Fruit fly (Drosophila melanogaster) whole organism, wandering third instar larva: ENCODE results near the gene hay.
A peak's percentile ranks its signal among the peaks of the same experiment; 100 is the strongest.

Experiments
- CG32264 ChIP-seq: fragments of 200-800 bp; sonication (Bioruptor generic); optimal IDR thresholded peaks from 2 replicates; lab custom pipeline; 2016; ENCODE audit warnings: missing biosample characterization, missing genetic modification characterization
- CG9705 ChIP-seq: fragments of 200-800 bp; sonication (Bioruptor generic); optimal IDR thresholded peaks from 2 replicates; lab custom pipeline; 2018; ENCODE audit warnings: missing biosample characterization, mild to moderate bottlenecking, missing genetic modification characterization
- CrebA ChIP-seq: fragments of 200-800 bp; sonication (Bioruptor generic); optimal IDR thresholded peaks from 2 replicates; lab custom pipeline; 2016; ENCODE audit warnings: missing biosample characterization, mild to moderate bottlenecking, missing genetic modification characterization, borderline replicate concordance
- Dfd ChIP-seq: fragments of >200 bp; optimal IDR thresholded peaks from 2 replicates; lab custom pipeline; 2017; ENCODE audit warnings: missing biosample characterization, missing genetic modification characterization
- Dif ChIP-seq: fragments of 200-275, 200-300 bp; sonication (Bioruptor generic); optimal IDR thresholded peaks from 2 replicates; lab custom pipeline; 2018; ENCODE audit warnings: missing biosample characterization, missing genetic modification characterization; ENCODE audit not compliant: partially characterized antibody
- GATAd ChIP-seq: sonication (Bioruptor generic); optimal IDR thresholded peaks from 2 replicates; lab custom pipeline; 2016; ENCODE audit warnings: missing biosample characterization, missing genetic modification characterization
- HLH106 ChIP-seq: fragments of 200-800 bp; optimal IDR thresholded peaks from 3 replicates; lab custom pipeline; 2019; ENCODE audit warnings: missing biosample characterization, mild to moderate bottlenecking, missing genetic modification characterization, moderate library complexity
- Hnf4 ChIP-seq: fragments of 200-800 bp; sonication (Bioruptor generic); optimal IDR thresholded peaks from 2 replicates; lab custom pipeline; 2016; ENCODE audit warnings: missing biosample characterization, mild to moderate bottlenecking, missing genetic modification characterization
- Hr78 ChIP-seq: fragments of >200 bp; optimal IDR thresholded peaks from 2 replicates; lab custom pipeline; 2017; ENCODE audit warnings: missing biosample characterization, missing genetic modification characterization
- Hr83 ChIP-seq: fragments of 200-300 bp; sonication (Bioruptor generic); optimal IDR thresholded peaks from 2 replicates; lab custom pipeline; 2016; ENCODE audit warnings: missing biosample characterization, mild to moderate bottlenecking, missing genetic modification characterization, moderate library complexity; ENCODE audit not compliant: poor library complexity, severe bottlenecking
- Jra ChIP-seq: sonication (Bioruptor generic); optimal IDR thresholded peaks from 2 replicates; lab custom pipeline; 2016; ENCODE audit warnings: missing biosample characterization, missing genetic modification characterization
- Mio ChIP-seq: sonication (Bioruptor generic); optimal IDR thresholded peaks from 2 replicates; lab custom pipeline; 2016; ENCODE audit warnings: missing biosample characterization, missing genetic modification characterization
- Myc ChIP-seq: fragments of >200 bp; optimal IDR thresholded peaks from 2 replicates; lab custom pipeline; 2017
- OdsH ChIP-seq: fragments of 200-800 bp; sonication (Bioruptor generic); optimal IDR thresholded peaks from 2 replicates; lab custom pipeline; 2016; ENCODE audit warnings: missing biosample characterization, mild to moderate bottlenecking, missing genetic modification characterization
- Rel ChIP-seq, 2 experiments: fragments of 200-800 bp; sonication (Bioruptor generic) in 1 of 2; optimal IDR thresholded peaks; 2 replicates in 1 of 2; 3 replicates in 1 of 2; lab custom pipeline; 2016 to 2019; ENCODE audit warnings: mild to moderate bottlenecking in 2 of 2, missing biosample characterization in 2 of 2, missing genetic modification characterization in 2 of 2, moderate library complexity in 1 of 2
- Sp1 ChIP-seq: fragments of 200-800 bp; sonication (Bioruptor generic); optimal IDR thresholded peaks from 3 replicates; lab custom pipeline; 2019; ENCODE audit warnings: missing biosample characterization, mild to moderate bottlenecking, missing genetic modification characterization, moderate library complexity
- Vsx2 ChIP-seq: fragments of 200-300, 225-300 bp; sonication (Bioruptor generic); optimal IDR thresholded peaks from 2 replicates; lab custom pipeline; 2018; ENCODE audit warnings: missing biosample characterization, missing genetic modification characterization; ENCODE audit not compliant: partially characterized antibody
- br ChIP-seq: fragments of 200-800 bp; sonication (Bioruptor generic); optimal IDR thresholded peaks from 2 replicates; lab custom pipeline; 2016; ENCODE audit warnings: missing biosample characterization, missing genetic modification characterization
- brk ChIP-seq: fragments of 200-800 bp; sonication (Bioruptor generic); optimal IDR thresholded peaks from 2 replicates; lab custom pipeline; 2016; ENCODE audit warnings: missing biosample characterization, mild to moderate bottlenecking, missing genetic modification characterization
- dl ChIP-seq, 2 experiments: fragments of 175-275, 200-275 bp in 1 of 2; fragments of 200-275 bp in 1 of 2; sonication (Bioruptor generic); optimal IDR thresholded peaks; lab custom pipeline; 2018; ENCODE audit warnings: mild to moderate bottlenecking in 2 of 2, missing biosample characterization in 2 of 2, missing genetic modification characterization in 2 of 2, moderate library complexity in 2 of 2; ENCODE audit not compliant: partially characterized antibody in 2 of 2, insufficient read depth in 1 of 2
- dsf ChIP-seq: sonication (Bioruptor generic); optimal IDR thresholded peaks from 2 replicates; lab custom pipeline; 2016; ENCODE audit warnings: missing biosample characterization, missing genetic modification characterization, borderline replicate concordance
- ey ChIP-seq: fragments of 200-800 bp; sonication (Bioruptor generic); optimal IDR thresholded peaks from 2 replicates; lab custom pipeline; 2016; ENCODE audit warnings: missing biosample characterization, missing genetic modification characterization
- foxo ChIP-seq, 2 experiments: fragments of 200-800 bp; sonication (Bioruptor generic); optimal IDR thresholded peaks; 2 replicates in 1 of 2; 3 replicates in 1 of 2; lab custom pipeline; 2016 to 2017; ENCODE audit warnings: missing biosample characterization in 2 of 2, missing genetic modification characterization in 2 of 2
- h ChIP-seq: fragments of 200-800 bp; sonication (Bioruptor generic); optimal IDR thresholded peaks from 3 replicates; lab custom pipeline; 2016; ENCODE audit warnings: missing biosample characterization, mild to moderate bottlenecking, missing genetic modification characterization
- jim ChIP-seq: fragments of 175-275, 200-325 bp; sonication (Bioruptor generic); optimal IDR thresholded peaks from 2 replicates; lab custom pipeline; 2016; ENCODE audit warnings: missing biosample characterization, mild to moderate bottlenecking, missing genetic modification characterization
- lola ChIP-seq: fragments of >200 bp; optimal IDR thresholded peaks from 2 replicates; lab custom pipeline; 2017; ENCODE audit warnings: missing biosample characterization, missing genetic modification characterization
- pan ChIP-seq: fragments of >200 bp; optimal IDR thresholded peaks from 2 replicates; lab custom pipeline; 2017
- psq ChIP-seq: fragments of 200-800 bp; sonication (Bioruptor generic); optimal IDR thresholded peaks from 3 replicates; lab custom pipeline; 2017; ENCODE audit warnings: missing biosample characterization, mild to moderate bottlenecking, missing genetic modification characterization, moderate library complexity
- rgr ChIP-seq: fragments of 200-800 bp; sonication (Bioruptor generic); optimal IDR thresholded peaks from 3 replicates; lab custom pipeline; 2016; ENCODE audit warnings: missing biosample characterization, mild to moderate bottlenecking, missing genetic modification characterization
- sage ChIP-seq: fragments of 200-800 bp; sonication (Bioruptor generic); optimal IDR thresholded peaks from 2 replicates; lab custom pipeline; 2016; ENCODE audit warnings: missing biosample characterization, mild to moderate bottlenecking, missing genetic modification characterization
- sv ChIP-seq: fragments of 200-800 bp; sonication (Bioruptor generic); optimal IDR thresholded peaks from 3 replicates; lab custom pipeline; 2016; ENCODE audit warnings: missing biosample characterization, missing genetic modification characterization
- tai ChIP-seq: sonication (Bioruptor generic); optimal IDR thresholded peaks from 2 replicates; lab custom pipeline; 2016; ENCODE audit warnings: missing biosample characterization, missing genetic modification characterization
- woc ChIP-seq: sonication (Bioruptor generic); optimal IDR thresholded peaks from 2 replicates; lab custom pipeline; 2016; ENCODE audit warnings: missing biosample characterization, mild to moderate bottlenecking, missing genetic modification characterization

The hay gene

DNA sequence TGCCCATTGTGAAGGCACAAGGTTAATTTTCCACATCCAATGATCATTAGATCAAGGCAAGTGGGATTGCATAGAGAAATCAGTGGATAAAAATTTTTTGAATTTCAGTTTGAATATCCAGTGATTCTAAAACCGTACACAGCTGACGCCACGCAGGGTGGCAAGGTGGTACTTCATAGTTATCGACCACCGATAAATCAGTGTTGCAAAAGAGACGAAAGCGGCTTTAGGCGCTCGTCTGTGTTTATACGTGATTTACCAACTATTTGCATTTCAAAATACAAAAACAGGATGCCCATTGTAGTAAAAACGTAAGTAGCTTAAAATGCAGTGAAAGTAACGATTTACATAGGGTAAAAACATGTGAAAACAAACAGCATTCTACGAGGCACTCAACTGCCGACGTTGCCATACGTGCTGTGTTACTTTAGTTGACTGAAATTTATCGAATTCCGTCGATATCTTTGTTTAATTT lies at the start of gene hay, which contains the start of the genes CG42535 and CG34001:
Gene hay, plus strand, starts transcription at position 195 of the 475 bp plus-strand sequence.
Gene CG42535, minus strand, starts transcription at position 51 of the 475 bp plus-strand sequence.
Gene CG34001, plus strand, starts transcription at position 195 of the 475 bp plus-strand sequence.
- TF ChIP-seq ey (no peak), br (no peak), pan (lab: Kevin White, UChicago) (no peak), Myc (lab: Kevin White, UChicago) (peak; percentile 62), Mio (no peak), sv (GFP tag; lab: Kevin White, UChicago) (no peak), foxo (GFP tag; optimal IDR thresholded peaks at IDR 0.05; lab: Kevin White, UChicago) (peak in 1 of 2 experiments; percentile 5), CrebA (GFP tag; lab: Kevin White, UChicago) (no peak), h (no peak), CG32264 (GFP tag; lab: Kevin White, UChicago) (no peak), Dif (no peak), Hnf4 (GFP tag; lab: Kevin White, UChicago) (no peak), HLH106 (tag; lab: Kevin White, UChicago) (no peak), Sp1 (GFP tag; lab: Kevin White, UChicago) (no peak), jim (GFP tag; lab: Kevin White, UChicago) (no peak), Hr78 (no peak)

DNA sequence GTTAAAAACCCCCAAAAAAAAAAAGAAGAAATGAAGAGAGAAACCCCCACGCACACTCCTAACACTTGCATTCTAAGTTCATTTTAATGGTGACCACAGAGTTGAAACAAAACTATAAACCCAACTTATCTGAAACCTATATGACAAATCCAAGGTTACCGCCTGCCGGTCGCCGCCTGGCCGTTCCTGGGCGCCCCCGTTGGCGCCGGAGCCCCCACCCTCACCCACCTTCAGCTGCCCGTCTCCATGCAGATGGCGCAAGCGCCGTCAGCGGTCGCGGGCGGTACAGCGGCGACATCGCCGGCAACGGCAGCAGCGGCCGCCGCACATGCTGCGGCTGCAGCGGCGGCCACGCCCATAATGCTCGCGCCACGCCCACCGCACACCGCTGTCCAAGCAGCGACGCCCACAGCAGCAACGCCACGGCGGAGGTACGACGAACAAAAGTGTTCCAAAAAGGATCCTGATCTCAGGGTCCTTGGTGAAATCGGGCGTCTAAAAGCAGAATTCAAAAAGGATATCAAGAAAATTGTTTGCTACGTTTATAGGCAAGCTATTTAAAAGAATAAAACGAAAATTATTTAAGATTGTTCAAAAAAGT lies 49.1 kb upstream of the hay start:
- TF ChIP-seq sage (GFP tag; lab: Kevin White, UChicago) (no peak), h (no peak), lola (GFP tag; lab: Kevin White, UChicago) (no peak), Dfd (GFP tag; lab: Kevin White, UChicago) (peak; percentile 98), dl (GFP tag; optimal IDR thresholded peaks at IDR 0.05; lab: Kevin White, UChicago; ENCODE audit: insufficient read depth in 1 of 2, partially characterized antibody in 2 of 2) (no peak)
- TF ChIP-seq, all 38 proteins: peak for 1

DNA sequence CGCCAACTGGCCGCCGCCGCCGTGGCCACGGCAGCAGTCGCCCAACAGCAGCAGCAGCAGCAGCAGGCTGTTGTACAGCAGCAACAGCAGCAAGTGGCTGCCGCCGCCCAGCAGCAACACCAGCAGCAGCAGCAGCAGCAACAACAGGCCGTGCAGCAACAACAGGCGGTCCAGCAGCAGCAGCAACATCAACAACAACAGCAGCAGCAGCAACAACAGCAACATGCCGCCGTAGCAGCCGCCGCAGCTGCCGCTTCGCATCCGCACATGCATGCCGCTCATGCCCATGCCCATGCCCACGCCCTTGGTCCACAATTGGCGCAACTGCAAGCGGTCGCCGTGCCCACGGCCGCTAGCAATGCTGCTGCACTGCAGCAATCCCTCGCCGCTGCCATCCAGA lies 45.9 kb upstream of the hay start:
- TF ChIP-seq dl (GFP tag; optimal IDR thresholded peaks at IDR 0.05; lab: Kevin White, UChicago; ENCODE audit: insufficient read depth in 1 of 2, partially characterized antibody in 2 of 2) (no peak), Dfd (GFP tag; lab: Kevin White, UChicago) (peak; percentile 94), Hr83 (GFP tag; lab: Kevin White, UChicago) (no peak)

DNA sequence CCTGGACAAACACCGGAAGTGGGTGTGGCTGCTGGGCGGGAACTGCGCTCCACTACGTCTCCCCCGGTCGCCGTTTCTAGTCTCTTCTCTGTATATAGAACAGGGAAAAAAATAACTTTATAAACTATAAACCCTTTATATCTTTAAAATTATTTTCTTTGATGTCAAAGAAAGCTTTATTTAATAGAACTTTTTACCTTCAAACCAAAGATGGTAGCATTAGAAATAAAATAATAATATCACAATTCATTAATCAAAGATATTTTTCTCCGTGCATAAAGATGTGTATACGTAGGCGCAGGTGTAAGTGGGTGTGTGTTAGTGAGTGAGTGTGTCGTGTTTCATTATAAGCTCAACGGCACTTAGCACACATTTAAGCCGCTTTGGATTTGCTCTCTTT lies 31.4 kb upstream of the hay start:
- no peak for TF ChIP-seq Myc (lab: Kevin White, UChicago)
- TF ChIP-seq pan (lab: Kevin White, UChicago) = no peak
- TF ChIP-seq Mio = no peak
- no peak for TF ChIP-seq Dif
- no peak for TF ChIP-seq CrebA (GFP tag; lab: Kevin White, UChicago)
- no peak for TF ChIP-seq foxo (GFP tag; optimal IDR thresholded peaks at IDR 0.05; lab: Kevin White, UChicago)
- no peak for TF ChIP-seq Rel (GFP tag; optimal IDR thresholded peaks at IDR 0.05; lab: Kevin White, UChicago)
- no peak for TF ChIP-seq Rel (tag; optimal IDR thresholded peaks at IDR 0.05; lab: Kevin White, UChicago)
- TF ChIP-seq Hr78 = no peak
- no peak for TF ChIP-seq dsf (GFP tag; lab: Kevin White, UChicago)
- no peak for TF ChIP-seq woc
- no peak for TF ChIP-seq psq
- no peak for TF ChIP-seq h
- TF ChIP-seq sv (GFP tag; lab: Kevin White, UChicago) = no peak
- no peak for TF ChIP-seq Vsx2 (GFP tag; lab: Kevin White, UChicago)
- TF ChIP-seq CG9705 (GFP tag; lab: Kevin White, UChicago) = no peak

dm6 chr3L:10623476-10623875 lies 7.4 kb upstream of the hay start, which contains the start of gene CG42521:
TSS of gene CG42521 (minus strand) at chr3L:10623576.
- no peak for TF ChIP-seq brk (GFP tag; lab: Kevin White, UChicago)
- no peak for TF ChIP-seq lola (GFP tag; lab: Kevin White, UChicago)
- no peak for TF ChIP-seq rgr (GFP tag; lab: Kevin White, UChicago)
- no peak for TF ChIP-seq Hnf4 (GFP tag; lab: Kevin White, UChicago)
- no peak for TF ChIP-seq Myc (lab: Kevin White, UChicago)
- TF ChIP-seq GATAd (GFP tag; lab: Kevin White, UChicago) = no peak
- no peak for TF ChIP-seq CG9705 (GFP tag; lab: Kevin White, UChicago)
- TF ChIP-seq jim (GFP tag; lab: Kevin White, UChicago) = no peak
- no peak for TF ChIP-seq pan (lab: Kevin White, UChicago)
- no peak for TF ChIP-seq Sp1 (GFP tag; lab: Kevin White, UChicago)
- no peak for TF ChIP-seq Vsx2 (GFP tag; lab: Kevin White, UChicago)
- TF ChIP-seq OdsH (GFP tag; lab: Kevin White, UChicago) = no peak
- no peak for TF ChIP-seq sage (GFP tag; lab: Kevin White, UChicago)
- no peak for TF ChIP-seq Jra (GFP tag; lab: Kevin White, UChicago)
- no peak for TF ChIP-seq tai (GFP tag; lab: Kevin White, UChicago)
- TF ChIP-seq sv (GFP tag; lab: Kevin White, UChicago) = no peak
